Fruit fly (Drosophila melanogaster): Measurements from ENCODE around the gene RSG7.

The RSG7 gene

dm6 chrX:16818186-16818585 is 26.0 kb downstream of the RSG7 start:
- TF ChIP-seq CG10348 (GFP tag; IDR thresholded peaks at IDR 0.05) (no peak), rn (GFP tag; IDR thresholded peaks at IDR 0.05) (no peak), Snoo (tag; optimal IDR thresholded peaks at IDR 0.05) (no peak), CG8301 (tag; optimal IDR thresholded peaks at IDR 0.05) (no peak)

- no peak for TF ChIP-seq CG12605 (GFP tag; IDR thresholded peaks at IDR 0.05)
- TF ChIP-seq CG17806 (tag; optimal IDR thresholded peaks at IDR 0.05) = no peak
- TF ChIP-seq CG34367 (tag; optimal IDR thresholded peaks at IDR 0.05) = no peak
- TF ChIP-seq CG15710 (tag; optimal IDR thresholded peaks at IDR 0.05) = no peak
- no peak for TF ChIP-seq Pif1A (GFP tag; optimal IDR thresholded peaks at IDR 0.05)
- TF ChIP-seq CG10348 (GFP tag; IDR thresholded peaks at IDR 0.05) = no peak
- TF ChIP-seq CG9948 (tag; optimal IDR thresholded peaks at IDR 0.05) = no peak
- no peak for TF ChIP-seq CG32121 (GFP tag; IDR thresholded peaks at IDR 0.05)
These were observed 27.7 kb downstream of the RSG7 start for dm6 chrX:16816500-16816899.

dm6 chrX:16815168-16815567 is 29.1 kb downstream of the RSG7 start:
- peak; percentile 25 for TF ChIP-seq Snoo (tag; optimal IDR thresholded peaks at IDR 0.05)
- peak; percentile 34 for TF ChIP-seq Ets98B (GFP tag; IDR thresholded peaks at IDR 0.05)
- peak; percentile 19 for TF ChIP-seq CG17806 (tag; optimal IDR thresholded peaks at IDR 0.05)
- no peak for TF ChIP-seq D1 (tag; optimal IDR thresholded peaks at IDR 0.05)
- TF ChIP-seq Pif1B (GFP tag; optimal IDR thresholded peaks at IDR 0.05) = peak; percentile 11
- TF ChIP-seq CG13204 (GFP tag; optimal IDR thresholded peaks at IDR 0.05) = peak; percentile 2
- no peak for TF ChIP-seq CG9948 (tag; optimal IDR thresholded peaks at IDR 0.05)
- TF ChIP-seq CG4496 (GFP tag; IDR thresholded peaks at IDR 0.05) = peak; percentile 47; the same call in 2 of the 3 replicates
- TF ChIP-seq CG34367 (tag; optimal IDR thresholded peaks at IDR 0.05) = no peak
- no peak for TF ChIP-seq EcR (GFP tag; optimal IDR thresholded peaks at IDR 0.05)
- TF ChIP-seq CG14655 (GFP tag; optimal IDR thresholded peaks at IDR 0.05) = peak; percentile 62
- no peak for TF ChIP-seq gl (tag; optimal IDR thresholded peaks at IDR 0.05)
- TF ChIP-seq CG8301 (tag; optimal IDR thresholded peaks at IDR 0.05) = peak; percentile 28
- TF ChIP-seq CG10348 (GFP tag; IDR thresholded peaks at IDR 0.05) = no peak
- peak; percentile 18 for TF ChIP-seq CG15710 (tag; optimal IDR thresholded peaks at IDR 0.05)
- no peak for TF ChIP-seq Pif1A (GFP tag; optimal IDR thresholded peaks at IDR 0.05)
- TF ChIP-seq fd96Ca (GFP tag; IDR thresholded peaks at IDR 0.05) = no peak
- TF ChIP-seq rn (GFP tag; IDR thresholded peaks at IDR 0.05) = no peak
- peak; percentile 45; the same call in 1 of the 2 replicates for TF ChIP-seq CG12605 (GFP tag; IDR thresholded peaks at IDR 0.05)
- TF ChIP-seq CG32121 (GFP tag; IDR thresholded peaks at IDR 0.05) = peak; percentile 64; the same call in 1 of the 2 replicates
- TF ChIP-seq CG8159 (tag; optimal IDR thresholded peaks at IDR 0.05) = peak; percentile 59

dm6 chrX:16814351-16814750 is 29.9 kb downstream of the RSG7 start:
- TF ChIP-seq CG17806 (tag; optimal IDR thresholded peaks at IDR 0.05) = peak; percentile 11
- no peak for TF ChIP-seq CG10348 (GFP tag; IDR thresholded peaks at IDR 0.05)
- no peak for TF ChIP-seq EcR (GFP tag; optimal IDR thresholded peaks at IDR 0.05)
- no peak for TF ChIP-seq CG9948 (tag; optimal IDR thresholded peaks at IDR 0.05)
- peak; percentile 28 for TF ChIP-seq CG8159 (tag; optimal IDR thresholded peaks at IDR 0.05)
- TF ChIP-seq CG32121 (GFP tag; IDR thresholded peaks at IDR 0.05) = peak; percentile 12; the same call in 1 of the 2 replicates
- TF ChIP-seq CG15710 (tag; optimal IDR thresholded peaks at IDR 0.05) = no peak
- no peak for TF ChIP-seq gl (tag; optimal IDR thresholded peaks at IDR 0.05)
- TF ChIP-seq CG12605 (GFP tag; IDR thresholded peaks at IDR 0.05) = no peak
- TF ChIP-seq Ets98B (GFP tag; IDR thresholded peaks at IDR 0.05) = 0 out of 2 replicates have a peak, but pooled peaks have one; percentile 14
- no peak for TF ChIP-seq Snoo (tag; optimal IDR thresholded peaks at IDR 0.05)
- TF ChIP-seq CG8301 (tag; optimal IDR thresholded peaks at IDR 0.05) = peak; percentile 5
- TF ChIP-seq CG14655 (GFP tag; optimal IDR thresholded peaks at IDR 0.05) = peak; percentile 11
- no peak for TF ChIP-seq fd96Ca (GFP tag; IDR thresholded peaks at IDR 0.05)
- TF ChIP-seq Pif1A (GFP tag; optimal IDR thresholded peaks at IDR 0.05) = no peak
- TF ChIP-seq CG13204 (GFP tag; optimal IDR thresholded peaks at IDR 0.05) = no peak
- no peak for TF ChIP-seq D1 (tag; optimal IDR thresholded peaks at IDR 0.05)
- TF ChIP-seq CG34367 (tag; optimal IDR thresholded peaks at IDR 0.05) = no peak
- TF ChIP-seq CG4496 (GFP tag; IDR thresholded peaks at IDR 0.05) = no peak
- no peak for TF ChIP-seq Pif1B (GFP tag; optimal IDR thresholded peaks at IDR 0.05)
- TF ChIP-seq rn (GFP tag; IDR thresholded peaks at IDR 0.05) = no peak

DNA sequence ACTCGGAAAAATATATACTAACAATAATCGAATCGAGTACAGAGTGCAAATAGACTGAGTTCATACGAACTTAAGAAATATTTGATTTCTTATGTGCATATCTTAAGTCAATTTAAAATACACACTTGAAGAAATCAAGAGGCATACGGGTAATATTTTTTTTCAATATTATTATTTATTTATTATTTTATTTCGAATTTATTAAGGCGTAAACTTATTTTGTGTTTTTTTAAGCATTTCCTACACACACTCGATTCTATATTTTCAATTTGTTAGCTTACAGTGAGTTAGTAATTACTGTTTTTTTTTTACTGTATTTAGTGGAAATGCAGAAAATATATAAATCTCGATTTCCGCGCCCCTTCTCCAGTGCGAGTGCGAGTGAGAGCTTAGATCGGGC is 31.0 kb downstream of the RSG7 start:
- TF ChIP-seq D1 (tag; optimal IDR thresholded peaks at IDR 0.05) (peak; percentile 18), CG8301 (tag; optimal IDR thresholded peaks at IDR 0.05) (no peak)

DNA sequence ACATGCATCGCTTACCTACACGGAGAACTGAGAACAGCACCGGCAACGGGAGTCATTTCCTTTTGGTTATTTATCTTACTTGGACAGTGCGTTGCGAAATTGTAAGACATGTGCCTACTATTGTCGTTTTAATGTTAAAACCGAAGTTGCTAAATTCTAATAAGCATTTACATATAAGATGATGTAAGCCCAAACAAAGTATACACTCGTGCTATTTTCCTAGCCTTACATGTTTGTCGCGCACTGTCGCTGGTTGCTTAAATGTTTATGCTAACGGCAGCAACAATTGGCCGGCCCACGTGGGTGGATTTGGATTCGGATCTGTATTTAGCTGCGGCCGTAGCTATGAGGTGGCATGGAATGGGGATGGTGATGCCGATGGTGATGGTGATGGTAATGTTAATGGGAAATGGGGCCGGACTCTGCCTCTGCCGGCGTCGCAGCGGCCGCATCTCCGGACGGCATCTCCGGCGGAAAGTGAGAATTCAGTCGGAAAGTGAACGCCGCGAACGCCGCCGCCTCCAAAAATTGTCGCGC is 33.0 kb downstream of the RSG7 start, which contains the start of gene CG4829:
Gene CG4829, plus strand, starts transcription at position 487 of the 537 bp plus-strand sequence.
- TF ChIP-seq CG32121 (GFP tag; IDR thresholded peaks at IDR 0.05) (peak; percentile 58), CG12605 (GFP tag; IDR thresholded peaks at IDR 0.05) (peak; percentile 57; the same call in 1 of the 2 replicates), Ets98B (GFP tag; IDR thresholded peaks at IDR 0.05) (peak; percentile 73), CG14655 (GFP tag; optimal IDR thresholded peaks at IDR 0.05) (no peak), gl (tag; optimal IDR thresholded peaks at IDR 0.05) (no peak), CG10348 (GFP tag; IDR thresholded peaks at IDR 0.05) (no peak), CG13204 (GFP tag; optimal IDR thresholded peaks at IDR 0.05) (no peak), CG9948 (tag; optimal IDR thresholded peaks at IDR 0.05) (peak; percentile 38), rn (GFP tag; IDR thresholded peaks at IDR 0.05) (no peak), CG34367 (tag; optimal IDR thresholded peaks at IDR 0.05) (no peak), CG15710 (tag; optimal IDR thresholded peaks at IDR 0.05) (peak; percentile 47), Snoo (tag; optimal IDR thresholded peaks at IDR 0.05) (peak; percentile 10), EcR (GFP tag; optimal IDR thresholded peaks at IDR 0.05) (no peak), fd96Ca (GFP tag; IDR thresholded peaks at IDR 0.05) (peak; percentile 73), CG8301 (tag; optimal IDR thresholded peaks at IDR 0.05) (peak; percentile 49), Pif1A (GFP tag; optimal IDR thresholded peaks at IDR 0.05) (no peak), CG17806 (tag; optimal IDR thresholded peaks at IDR 0.05) (peak; percentile 39), D1 (tag; optimal IDR thresholded peaks at IDR 0.05) (no peak), CG8159 (tag; optimal IDR thresholded peaks at IDR 0.05) (peak; percentile 50), Pif1B (GFP tag; optimal IDR thresholded peaks at IDR 0.05) (no peak), CG4496 (GFP tag; IDR thresholded peaks at IDR 0.05) (peak; percentile 74; the same call in 2 of the 3 replicates)

Data from whole organism, pupa.